Fruit fly (Drosophila melanogaster) whole organism, larva: ENCODE results near the gene prtp.

Source experiments
- noc ChIP-seq: fragments of 200-800 bp; sonication (Bioruptor generic); optimal IDR thresholded peaks from 3 replicates; lab custom pipeline; 2019; ENCODE audit warnings: missing biosample characterization, mild to moderate bottlenecking, missing genetic modification characterization, moderate library complexity

The prtp gene

dm6 chrX:11704929-11705612 lies 11.5 kb upstream of the prtp start, which contains the start of gene CG2444:
CG2444 (minus strand) TSS chrX:11705300.
- TF ChIP-seq noc (tag; lab: Kevin White, UChicago) = no peak

- no peak for TF ChIP-seq noc (tag; lab: Kevin White, UChicago)
Observed at dm6 chrX:11709799-11710720, 6.5 kb upstream of the prtp start, which contains the start of gene FucT6. FucT6 (minus strand) TSS chrX:11709951.

dm6 chrX:11713808-11714528 lies 2.6 kb upstream of the prtp start:
- peak; percentile 2 for TF ChIP-seq noc (tag; lab: Kevin White, UChicago)

dm6 chrX:11714529-11715262 lies 1.9 kb upstream of the prtp start:
- peak; percentile 29 for TF ChIP-seq noc (tag; lab: Kevin White, UChicago)

dm6 chrX:11715263-11715659 lies 1.3 kb upstream of the prtp start, which contains the start of gene Amun:
Amun (minus strand) TSS chrX:11715565.
- no peak for TF ChIP-seq noc (tag; lab: Kevin White, UChicago)

dm6 chrX:11715937-11716730 lies 422 bp upstream of the prtp start:
- peak; percentile 91 for TF ChIP-seq noc (tag; lab: Kevin White, UChicago)

- peak; percentile 43 for TF ChIP-seq noc (tag; lab: Kevin White, UChicago)
Observed at dm6 chrX:11717892-11718291, 1.3 kb downstream of the prtp start.

- peak; percentile 61 for TF ChIP-seq noc (tag; lab: Kevin White, UChicago)
Observed at dm6 chrX:11720138-11720537, 3.6 kb downstream of the prtp start, which contains the start of gene Tango10. Tango10 (plus strand) TSS chrX:11720245.

dm6 chrX:11723946-11724345 lies 7.4 kb downstream of the prtp start, which contains the start of gene CG15221:
CG15221 (plus strand) TSS chrX:11724246.
- TF ChIP-seq noc (tag; lab: Kevin White, UChicago) = no peak

dm6 chrX:11728999-11729398 lies 12.4 kb downstream of the prtp start, which contains the start of gene inaF-D:
inaF-D (minus strand) TSS chrX:11729099.
- no peak for TF ChIP-seq noc (tag; lab: Kevin White, UChicago)

- no peak for TF ChIP-seq noc (tag; lab: Kevin White, UChicago)
Observed at dm6 chrX:11729993-11730392, 13.4 kb downstream of the prtp start.

dm6 chrX:11731665-11732064 lies 15.1 kb downstream of the prtp start, which contains the start of gene inaF-C:
inaF-C (minus strand) TSS chrX:11731765.
- TF ChIP-seq noc (tag; lab: Kevin White, UChicago) = no peak

dm6 chrX:11732670-11733069 lies 16.1 kb downstream of the prtp start, which contains the start of gene inaF-B:
inaF-B (minus strand) TSS chrX:11732770.
- TF ChIP-seq noc (tag; lab: Kevin White, UChicago) = no peak

- TF ChIP-seq noc (tag; lab: Kevin White, UChicago) = no peak
Observed at dm6 chrX:11733795-11734194, 17.2 kb downstream of the prtp start, which contains the start of gene inaF-A. inaF-A (minus strand) TSS chrX:11733895.
